Fruit fly (Drosophila melanogaster) ovary, adult (tissue): ENCODE results near the gene CG46059.

ENCODE experiments used
- CG17801 ChIP-seq: fragments of 200-800 bp; optimal IDR thresholded peaks from 2 replicates; lab custom pipeline; 2019; ENCODE audit warnings: missing biosample characterization, mild to moderate bottlenecking, missing genetic modification characterization, moderate library complexity; ENCODE audit not compliant: partially characterized antibody

CG46059 gene

DNA sequence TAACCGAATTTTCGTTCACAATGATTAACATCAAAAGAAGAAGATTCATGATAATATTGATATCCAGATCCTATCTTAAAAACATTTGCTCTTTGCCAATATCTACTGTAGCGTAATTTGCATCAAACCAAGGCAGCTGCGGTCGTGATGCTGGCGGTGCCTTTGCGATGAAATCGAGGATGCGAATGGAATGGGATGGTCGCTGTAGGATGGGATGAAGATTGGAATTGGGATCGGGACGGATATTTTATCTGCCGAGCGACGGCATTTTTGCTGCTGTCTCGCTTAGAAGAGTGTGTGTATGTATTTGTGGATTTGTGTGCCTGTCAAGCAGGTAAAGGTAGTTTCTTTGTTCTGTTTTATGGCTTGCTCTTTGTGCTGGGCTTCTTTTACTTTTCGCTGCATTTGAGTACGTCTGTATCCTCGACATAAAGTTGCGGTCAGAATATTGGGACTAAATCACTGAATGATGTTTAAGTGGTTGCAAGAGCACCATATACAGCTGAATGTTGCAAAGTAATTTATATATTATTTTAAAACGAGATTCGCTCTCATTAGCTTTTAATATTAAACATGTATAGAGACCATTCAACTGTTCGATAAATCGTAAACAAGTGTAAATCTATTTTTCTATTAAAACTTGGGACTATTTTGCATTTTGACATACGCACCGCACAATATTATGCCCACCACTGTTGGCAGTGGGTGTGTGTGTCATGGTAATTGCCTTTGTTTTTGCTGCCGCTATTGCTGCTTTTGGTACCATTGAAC is 21.1 kb downstream of the CG46059 start:
- TF ChIP-seq CG17801: no peak

DNA sequence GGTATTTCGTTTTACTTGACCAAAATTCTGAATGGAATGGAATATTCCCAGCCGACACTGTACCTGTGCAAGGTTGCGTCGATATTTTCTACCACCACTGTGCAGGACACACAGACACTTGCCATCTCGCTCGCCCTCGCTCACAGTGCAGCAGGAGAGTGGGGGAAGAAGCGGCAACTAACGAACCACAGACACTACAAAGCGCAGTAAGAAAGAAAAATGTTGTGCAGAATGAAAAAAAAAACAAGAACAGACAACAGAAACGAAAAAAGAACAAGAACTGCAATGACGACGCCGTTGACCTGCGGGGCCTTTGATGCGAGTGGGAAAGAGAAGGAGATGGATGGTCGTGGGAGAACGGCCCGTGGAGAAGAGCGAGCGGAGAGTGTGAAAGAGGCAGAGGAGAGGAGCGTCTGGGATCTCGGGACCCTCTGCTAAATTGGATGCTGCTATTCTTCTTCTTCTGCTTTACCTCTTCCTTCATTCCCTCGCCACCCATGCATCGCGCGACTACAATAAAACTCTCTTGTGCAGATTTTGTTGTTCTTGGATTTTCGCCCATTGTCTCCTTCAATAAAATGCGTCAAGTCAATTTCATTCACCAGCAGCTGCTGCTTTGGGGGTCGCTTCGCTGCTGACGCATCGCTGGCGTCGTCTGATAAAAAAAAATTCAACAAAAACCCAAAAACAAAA is 22.1 kb downstream of the CG46059 start:
- TF ChIP-seq CG17801: no peak

DNA sequence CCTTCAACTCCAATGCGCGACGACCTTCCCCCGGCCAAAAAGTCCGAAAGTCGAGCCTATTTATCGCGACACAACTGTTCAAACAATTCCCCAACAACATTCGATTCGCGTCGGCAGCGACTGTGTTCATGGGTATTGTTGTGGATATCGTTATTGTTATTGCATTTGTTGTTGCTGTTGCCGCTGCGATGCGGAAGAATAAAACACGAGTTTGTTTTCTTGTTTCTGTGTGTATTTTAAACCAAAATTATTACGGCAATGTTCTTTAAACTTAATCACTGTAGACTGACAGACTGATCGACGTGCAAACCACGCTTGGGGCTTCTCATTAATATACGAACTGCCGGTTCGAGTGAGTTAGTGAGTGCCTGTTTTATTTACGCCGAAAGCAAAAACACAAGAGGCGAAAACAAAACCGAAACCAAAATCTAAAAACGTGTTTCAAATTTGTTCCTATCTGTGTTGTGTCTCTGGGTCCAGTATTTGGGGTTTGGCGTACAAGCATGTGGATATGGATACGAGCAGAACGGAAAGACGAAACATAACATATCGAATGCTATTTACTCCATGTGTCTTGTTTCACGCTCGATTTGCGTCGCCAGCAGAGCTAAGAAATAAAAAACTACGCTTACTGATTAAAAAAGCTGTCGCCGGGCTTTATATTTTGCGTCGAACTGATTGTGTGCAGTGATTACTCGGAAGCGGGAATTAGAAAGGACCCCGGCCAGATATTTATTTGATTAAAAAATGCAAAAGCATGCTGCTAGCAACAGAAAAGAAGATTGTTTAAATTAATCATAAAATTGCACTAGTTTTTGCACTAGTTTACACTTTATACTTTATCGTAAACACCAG is 23.8 kb downstream of the CG46059 start:
- TF ChIP-seq CG17801: no peak

DNA sequence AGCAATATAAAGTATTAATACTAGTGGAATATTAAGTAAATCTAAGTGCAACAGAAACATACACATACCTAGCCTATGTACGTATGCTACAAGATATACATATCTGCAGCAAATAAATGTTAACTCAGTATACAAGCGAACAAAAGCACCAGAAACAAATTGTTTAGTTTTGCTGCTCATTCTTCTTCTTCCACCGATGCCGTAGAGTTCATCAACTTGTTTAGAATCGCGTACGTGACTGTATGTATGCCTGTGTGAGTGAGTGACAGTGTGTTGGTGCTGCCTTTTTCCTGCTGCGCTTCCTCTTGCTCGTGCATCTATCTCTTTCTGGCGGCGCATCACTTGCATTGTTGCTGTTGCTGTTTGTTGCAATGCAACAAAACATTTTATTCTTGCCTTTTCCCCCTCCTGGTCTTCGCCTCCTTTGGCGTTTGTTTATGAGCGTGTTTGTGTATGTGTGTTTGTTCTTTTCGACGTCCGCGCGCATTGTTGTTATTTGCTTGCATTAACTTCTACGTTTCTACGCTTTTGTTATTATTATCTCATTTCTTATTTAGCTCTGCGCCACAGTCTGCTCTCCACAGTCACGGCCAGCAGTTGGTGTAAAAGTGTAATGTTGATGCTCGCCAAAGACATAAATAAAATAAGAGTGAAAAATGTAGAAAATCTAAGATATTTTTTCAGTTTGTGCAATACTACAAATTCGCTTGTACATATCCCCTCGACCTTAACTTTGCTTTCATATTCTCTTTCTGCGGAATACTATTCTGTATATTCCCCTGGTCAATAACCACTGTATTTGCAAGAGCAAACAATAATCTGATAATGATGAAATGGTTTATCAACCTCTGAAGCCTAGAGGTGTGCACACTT is 24.7 kb downstream of the CG46059 start:
- TF ChIP-seq CG17801: no peak

- TF ChIP-seq CG17801: peak; percentile 79
These were observed 25.5 kb downstream of the CG46059 start for dm6 chr2L:19158005-19158666.

DNA sequence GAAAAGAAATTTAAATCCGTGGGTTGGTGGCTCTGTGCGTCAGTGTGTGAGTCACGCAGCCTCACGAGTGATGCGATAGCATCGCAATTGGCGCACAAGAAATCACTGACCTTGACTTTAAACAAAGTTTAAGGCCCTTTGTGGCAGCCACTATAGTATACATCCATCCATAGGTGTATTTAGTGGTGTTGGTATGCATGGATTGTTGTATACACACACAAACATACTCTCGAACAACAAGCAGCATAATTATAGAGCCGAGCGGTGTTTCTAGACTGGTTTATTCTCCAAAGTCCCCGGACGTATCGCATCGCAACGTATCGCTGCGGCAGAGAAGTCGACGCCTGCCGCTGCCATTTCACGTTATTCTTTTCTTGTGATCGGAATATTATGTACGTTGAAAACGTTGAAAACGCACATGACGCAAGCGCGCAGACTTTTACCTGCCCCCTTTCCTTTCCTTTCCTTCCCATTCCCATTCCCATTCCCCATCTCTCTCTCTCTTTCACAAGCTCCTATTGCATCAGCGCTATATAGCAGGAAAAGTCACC is 26.8 kb downstream of the CG46059 start:
- peak; percentile 11 for TF ChIP-seq CG17801

DNA sequence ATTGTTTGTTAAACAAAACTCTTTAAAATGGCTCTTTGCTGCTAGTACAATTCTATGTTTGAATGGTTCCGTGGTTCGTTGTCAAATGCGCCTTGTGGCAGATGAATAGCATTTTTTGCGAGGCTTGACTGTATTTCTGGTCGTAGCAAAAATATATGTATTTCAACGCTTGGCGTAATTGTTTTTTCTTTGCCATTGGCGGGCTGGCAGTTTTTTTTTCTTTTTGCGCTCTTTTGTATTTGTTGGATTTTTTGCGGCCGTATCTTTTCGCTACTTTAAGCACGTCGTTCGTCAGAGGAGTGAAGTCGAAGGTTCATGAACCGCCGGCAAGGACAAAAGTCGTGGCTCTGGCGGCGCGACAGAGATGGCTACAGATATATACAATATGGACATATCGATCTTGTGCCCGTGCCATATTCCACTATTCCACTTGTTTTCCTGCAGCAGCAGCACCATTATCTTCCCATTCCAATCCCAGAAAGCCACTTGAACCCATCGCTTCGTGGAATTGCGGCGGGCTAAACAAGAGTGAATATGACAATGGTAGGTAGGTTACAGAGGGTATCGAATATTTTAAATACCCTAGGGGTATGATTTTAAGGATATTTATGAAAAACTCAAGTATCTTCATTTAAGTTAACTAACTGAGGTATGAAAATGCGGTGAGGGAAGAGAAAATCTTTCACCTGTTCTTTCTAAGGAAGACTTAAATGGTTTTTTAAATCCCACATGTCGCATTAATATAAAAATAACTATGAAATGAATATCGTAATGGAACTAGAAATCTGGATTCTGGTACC is 27.4 kb downstream of the CG46059 start:
- peak; percentile 61 for TF ChIP-seq CG17801

DNA sequence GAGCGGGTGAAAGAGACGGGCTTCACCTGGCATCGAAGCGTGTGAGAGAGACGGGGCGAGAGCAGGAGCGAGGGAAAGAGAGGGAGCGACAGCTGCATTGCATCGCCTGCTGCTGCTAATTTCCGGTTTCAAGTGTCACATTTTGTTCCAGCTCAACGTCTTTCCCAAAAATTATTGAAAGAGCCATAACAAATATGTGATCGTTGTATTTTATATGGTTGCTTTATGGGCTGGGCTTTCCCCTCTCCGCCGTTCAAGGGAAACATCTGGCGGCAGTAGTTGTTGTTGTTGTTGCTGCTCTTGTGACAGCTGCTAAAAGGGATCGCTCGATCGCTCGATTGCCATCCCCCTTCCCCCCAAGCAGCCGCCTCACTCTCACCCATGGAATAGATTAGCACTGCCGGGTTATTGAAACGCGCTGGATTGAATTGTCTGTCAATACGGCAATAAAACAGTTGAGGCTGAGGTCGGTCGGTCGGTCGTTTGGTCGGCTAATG is 28.6 kb downstream of the CG46059 start:
- no peak for TF ChIP-seq CG17801

- TF ChIP-seq CG17801: no peak
These were observed 36.9 kb downstream of the CG46059 start for dm6 chr2L:19146645-19147044.

DNA sequence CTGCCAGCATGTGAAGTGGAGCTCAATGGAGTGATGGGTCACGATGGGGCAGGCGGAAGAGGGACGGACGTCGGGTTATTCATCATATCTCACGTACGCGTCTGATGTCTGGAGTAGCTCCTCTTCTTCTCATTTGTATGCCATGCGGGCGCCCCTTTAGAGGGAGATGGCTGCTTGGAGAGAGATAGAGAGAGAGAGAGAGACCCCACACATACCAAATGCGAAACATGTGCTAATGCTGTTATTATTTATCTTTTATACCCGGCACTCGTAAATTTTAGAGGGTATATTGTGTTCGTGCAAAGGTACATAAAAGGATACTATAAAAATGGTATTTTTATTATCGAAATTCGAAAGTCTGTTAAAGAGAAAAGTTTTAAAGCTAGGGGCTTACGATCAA is 37.5 kb downstream of the CG46059 start:
- TF ChIP-seq CG17801: no peak

DNA sequence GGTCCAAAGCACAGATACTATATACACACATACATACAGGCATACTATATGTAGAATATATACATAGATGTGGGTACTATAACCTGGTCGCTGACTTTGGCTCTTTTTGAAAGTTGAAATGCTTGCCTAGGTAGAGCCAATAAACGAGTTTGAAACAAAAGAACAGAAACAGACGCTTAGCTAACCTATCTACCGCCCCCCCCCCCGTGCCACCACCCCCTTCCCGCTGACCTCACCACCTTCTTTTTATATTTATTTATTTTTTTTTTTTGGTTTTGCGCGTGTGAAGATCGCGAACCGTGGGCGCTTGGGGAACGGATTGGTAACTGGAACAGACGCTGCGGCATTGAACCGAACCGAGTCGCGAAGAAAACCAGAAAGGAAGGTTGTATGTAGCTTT is 39.5 kb downstream of the CG46059 start:
- no peak for TF ChIP-seq CG17801

dm6 chr2L:19142176-19142870 is 41.3 kb downstream of the CG46059 start:
- no peak for TF ChIP-seq CG17801

- TF ChIP-seq CG17801: peak; percentile 86
These were observed 42.0 kb downstream of the CG46059 start for dm6 chr2L:19141435-19142126.
